Worm (Caenorhabditis elegans) whole organism, L4 larva: Measurements from ENCODE around the gene nhr-268.
"Not testable (repeated sequence)": the region's sequence is repeated elsewhere in the genome, so short reads cannot be mapped to it uniquely, and the experiment has no call there.

Experiments
- Y5F2A.4 ChIP-seq: fragments of 200-800 bp; sonication (Bioruptor generic); optimal IDR thresholded peaks from 2 replicates; lab custom pipeline; 2018; ENCODE audit warnings: mild to moderate bottlenecking, missing genetic modification characterization, missing compliant biosample characterization
- aha-1 ChIP-seq: fragments of 150-350 bp; peaks from one replicate; lab custom pipeline; 2014; ENCODE audit warnings: missing biosample characterization, missing genetic modification characterization
- ama-1 ChIP-seq: fragments of 150-350 bp; optimal IDR thresholded peaks from 2 replicates; lab custom pipeline; 2014; ENCODE audit warnings: inconsistent platforms, mixed read lengths
- arid-1 ChIP-seq: fragments of 200-800 bp; sonication (Bioruptor generic); conservative IDR thresholded peaks from 2 replicates; pipeline ENCODE4 v1.3.6; 2022; ENCODE audit warnings: missing genetic modification reagents, missing genetic modification characterization, missing compliant biosample characterization
- attf-4 ChIP-seq: sonication (generic microtip); optimal IDR thresholded peaks from 3 replicates; lab custom pipeline; 2017; ENCODE audit warnings: missing biosample characterization, missing genetic modification characterization
- ceh-28 ChIP-seq: fragments of 150-350 bp; optimal IDR thresholded peaks from 2 replicates; lab custom pipeline; 2014; ENCODE audit warnings: missing biosample characterization, missing genetic modification reagents, missing genetic modification characterization
- ces-1 ChIP-seq: fragments of 150-350 bp; sonication (generic microtip); optimal IDR thresholded peaks from 4 replicates; lab custom pipeline; 2014; ENCODE audit warnings: missing biosample characterization, missing genetic modification reagents, missing genetic modification characterization
- cey-2 ChIP-seq: sonication (generic microtip); optimal IDR thresholded peaks from 3 replicates; lab custom pipeline; 2017; ENCODE audit warnings: missing genetic modification characterization, mild to moderate bottlenecking, missing compliant biosample characterization, antibody characterized with exemption, borderline replicate concordance; ENCODE audit not compliant: insufficient read depth
- daf-19 ChIP-seq: fragments of 200-800 bp; sonication (Bioruptor generic); conservative IDR thresholded peaks from 2 replicates; pipeline ENCODE4 v1.3.6; 2022; ENCODE audit warnings: missing genetic modification characterization, missing compliant biosample characterization
- dmd-6 ChIP-seq: fragments of 200-800 bp; sonication (Bioruptor generic); IDR thresholded peaks from 2 replicates; pipeline ENCODE4 v1.3.6; 2022; ENCODE audit warnings: missing genetic modification reagents, missing genetic modification characterization, missing compliant biosample characterization
- dmd-9 ChIP-seq: fragments of 200-800 bp; sonication (Bioruptor generic); IDR thresholded peaks from 2 replicates; pipeline ENCODE4 v1.3.6; 2022; ENCODE audit warnings: missing genetic modification reagents, missing genetic modification characterization, missing compliant biosample characterization
- hlh-11 ChIP-seq: fragments of 200-800 bp; sonication (Bioruptor generic); optimal IDR thresholded peaks from 2 replicates; lab custom pipeline; 2018; ENCODE audit warnings: mild to moderate bottlenecking, missing genetic modification characterization, missing compliant biosample characterization
- jun-1 ChIP-seq: fragments of 150-350 bp; optimal IDR thresholded peaks from 2 replicates; lab custom pipeline; 2014; ENCODE audit warnings: missing biosample characterization, missing genetic modification reagents, missing genetic modification characterization
- lin-13 ChIP-seq: fragments of 150-350 bp; optimal IDR thresholded peaks from 2 replicates; lab custom pipeline; 2014; ENCODE audit warnings: missing biosample characterization, missing genetic modification reagents, missing genetic modification characterization
- lin-15B ChIP-seq: fragments of 150-350 bp; sonication (generic microtip); optimal IDR thresholded peaks from 3 replicates; lab custom pipeline; 2014; ENCODE audit warnings: missing biosample characterization, missing genetic modification characterization
- lin-39 ChIP-seq: fragments of 150-350 bp; optimal IDR thresholded peaks from 2 replicates; lab custom pipeline; 2014; ENCODE audit warnings: missing biosample characterization, missing genetic modification reagents, missing genetic modification characterization
- mxl-3 ChIP-seq: fragments of 200-800 bp; sonication (Bioruptor generic); optimal IDR thresholded peaks from 2 replicates; lab custom pipeline; 2018; ENCODE audit warnings: mild to moderate bottlenecking, missing genetic modification characterization, missing compliant biosample characterization
- nhr-28 ChIP-seq: fragments of 150-350 bp; optimal IDR thresholded peaks from 2 replicates; lab custom pipeline; 2014; ENCODE audit warnings: missing biosample characterization, missing genetic modification characterization
- nhr-6 ChIP-seq: fragments of 150-350 bp; optimal IDR thresholded peaks from 2 replicates; lab custom pipeline; 2014; ENCODE audit warnings: missing biosample characterization, missing genetic modification characterization
- php-3 ChIP-seq: fragments of 200-800 bp; sonication (Bioruptor generic); IDR thresholded peaks from 2 replicates; pipeline ENCODE4 v1.3.6; 2022; ENCODE audit warnings: missing genetic modification reagents, missing genetic modification characterization, missing compliant biosample characterization
- saeg-2 ChIP-seq: fragments of 200-800 bp; sonication (Bioruptor generic); IDR thresholded peaks from 2 replicates; pipeline ENCODE4 v1.3.6; 2022; ENCODE audit warnings: missing genetic modification reagents, missing genetic modification characterization, missing compliant biosample characterization
- sdz-12 ChIP-seq: fragments of 200-800 bp; sonication (Bioruptor generic); optimal IDR thresholded peaks from 2 replicates; lab custom pipeline; 2018; ENCODE audit warnings: mild to moderate bottlenecking, missing genetic modification characterization, missing compliant biosample characterization
- set-16 ChIP-seq: fragments of 200-800 bp; sonication (Bioruptor generic); IDR thresholded peaks from 2 replicates; pipeline ENCODE4 v1.3.6; 2022; ENCODE audit warnings: missing genetic modification reagents, missing genetic modification characterization, missing compliant biosample characterization
- snpc-4 ChIP-seq: fragments of 150-350 bp; optimal IDR thresholded peaks from 2 replicates; lab custom pipeline; 2014; ENCODE audit warnings: missing biosample characterization, missing genetic modification characterization
- tag-97 ChIP-seq: fragments of 200-800 bp; sonication (Bioruptor generic); IDR thresholded peaks from 2 replicates; pipeline ENCODE4 v1.3.6; 2022; ENCODE audit warnings: missing genetic modification characterization, missing compliant biosample characterization
- tra-1 ChIP-seq: fragments of 200-800 bp; sonication (Bioruptor generic); IDR thresholded peaks from 2 replicates; pipeline ENCODE4 v1.3.6; 2022; ENCODE audit warnings: missing genetic modification reagents, missing genetic modification characterization, missing compliant biosample characterization
- unc-62 ChIP-seq, 3 experiments: fragments of 150-350 bp in 1 of 3; sonication (generic microtip); optimal IDR thresholded peaks in 2 of 3; peaks in 1 of 3; 1 replicate in 1 of 3; 2 replicates in 2 of 3; lab custom pipeline; 2014 to 2017; ENCODE audit warnings: missing biosample characterization in 3 of 3, missing genetic modification characterization in 3 of 3, missing genetic modification reagents in 3 of 3, missing genotype in 1 of 3
- vab-7 ChIP-seq: fragments of 200-800 bp; sonication (Bioruptor generic); IDR thresholded peaks from 2 replicates; pipeline ENCODE4 v1.3.6; 2022; ENCODE audit warnings: missing genetic modification reagents, missing genetic modification characterization, missing compliant biosample characterization
- zag-1 ChIP-seq: fragments of 150-350 bp; optimal IDR thresholded peaks from 2 replicates; lab custom pipeline; 2014; ENCODE audit warnings: missing biosample characterization, missing genetic modification characterization
- zfp-2 ChIP-seq: sonication (generic microtip); optimal IDR thresholded peaks from 2 replicates; lab custom pipeline; 2016; ENCODE audit warnings: mild to moderate bottlenecking, missing genetic modification characterization, missing compliant biosample characterization
- zfp-3 ChIP-seq: fragments of 200-800 bp; sonication (Bioruptor generic); conservative IDR thresholded peaks from 2 replicates; pipeline ENCODE4 v1.3.6; 2022; ENCODE audit warnings: missing genetic modification reagents, missing genetic modification characterization, missing compliant biosample characterization
- zip-11 ChIP-seq: fragments of 200-800 bp; sonication (Bioruptor generic); IDR thresholded peaks from 2 replicates; pipeline ENCODE4 v1.3.6; 2022; ENCODE audit warnings: missing genetic modification characterization, missing compliant biosample characterization

The nhr-268 gene

ce11 chrV:15689952-15690351, at the start of gene nhr-268:
Gene nhr-268, plus strand, starts transcription at chrV:15690252.
- TF ChIP-seq mxl-3 (GFP tag; lab: Kevin White, UChicago) (no peak), saeg-2 (GFP tag; lab: Robert Waterston, UW) (no peak), zfp-2 (no peak), arid-1 (GFP tag; lab: Robert Waterston, UW) (no peak), nhr-6 (tag; lab: Kevin White, UChicago) (no peak), cey-2 (tag; lab: Kevin White, UChicago) (no peak), ces-1 (GFP tag; lab: Kevin White, UChicago) (no peak), dmd-9 (GFP tag; lab: Robert Waterston, UW) (no peak), snpc-4 (tag; lab: Kevin White, UChicago) (no peak), daf-19 (GFP tag; lab: Robert Waterston, UW) (no peak), lin-39 (tag; lab: Kevin White, UChicago) (no peak), sdz-12 (GFP tag; lab: Kevin White, UChicago) (no peak), Y5F2A.4 (GFP tag; lab: Kevin White, UChicago) (no peak), lin-15B (tag; lab: Kevin White, UChicago) (no peak), ceh-28 (tag; lab: Kevin White, UChicago) (no peak), tag-97 (GFP tag; lab: Robert Waterston, UW) (no peak)

ce11 chrV:15643192-15643591, 46.9 kb upstream of the nhr-268 start, which contains the start of gene C55A1.4:
Gene C55A1.4, minus strand, starts transcription at chrV:15643292.
- TF ChIP-seq hlh-11 (tag; lab: Kevin White, UChicago); daf-19 (GFP tag; lab: Robert Waterston, UW); jun-1 (tag; lab: Kevin White, UChicago): not testable (repeated sequence)

ce11 chrV:15644575-15644974, 45.5 kb upstream of the nhr-268 start, which contains the start of gene str-23:
Gene str-23, plus strand, starts transcription at chrV:15644875.
- no peak for TF ChIP-seq nhr-28
- no peak for TF ChIP-seq lin-13 (GFP tag; lab: Kevin White, UChicago)
- no peak for TF ChIP-seq attf-4 (tag; lab: Kevin White, UChicago)
- no peak for TF ChIP-seq aha-1 (tag; lab: Kevin White, UChicago)
- no peak for TF ChIP-seq arid-1 (GFP tag; lab: Robert Waterston, UW)
- TF ChIP-seq php-3 (GFP tag; lab: Robert Waterston, UW) = no peak
- no peak for TF ChIP-seq tra-1 (GFP tag; lab: Robert Waterston, UW)
- TF ChIP-seq ama-1 (lab: Kevin White, UChicago) = no peak
- TF ChIP-seq, all 104 proteins: peak for 0

ce11 chrV:15647536-15648085, 42.4 kb upstream of the nhr-268 start, which contains the start of the genes C55A1.7 and C55A1.6:
Gene C55A1.7, minus strand, starts transcription at chrV:15647636.
Gene C55A1.6, plus strand, starts transcription at chrV:15648035.
- not testable (repeated sequence) for TF ChIP-seq zag-1 (tag; lab: Kevin White, UChicago); zfp-3 (GFP tag; lab: Robert Waterston, UW); set-16
- TF ChIP-seq, all 104 proteins: peak for 0; not testable (repeated sequence) for 104

ce11 chrV:15650167-15650566, 39.9 kb upstream of the nhr-268 start, which contains the start of gene sru-42:
Gene sru-42, plus strand, starts transcription at chrV:15650467.
- no peak for TF ChIP-seq php-3 (GFP tag; lab: Robert Waterston, UW)
- TF ChIP-seq unc-62 (GFP tag; optimal IDR thresholded peaks at IDR 0.05 in 1 of 2; lab: Kevin White, UChicago) = no peak
- no peak for TF ChIP-seq unc-62 (tag; optimal IDR thresholded peaks at IDR 0.05; lab: Kevin White, UChicago)
- no peak for TF ChIP-seq vab-7 (GFP tag; lab: Robert Waterston, UW)
- TF ChIP-seq dmd-6 = no peak
- TF ChIP-seq zip-11 (GFP tag; lab: Robert Waterston, UW) = no peak
- no peak for TF ChIP-seq sdz-12 (GFP tag; lab: Kevin White, UChicago)
